Fruit fly (Drosophila melanogaster) whole organism, embryonic: ENCODE results near the gene CG31897.

Source experiments
- CG15479 ChIP-seq: fragments of 200-800 bp; sonication (Bioruptor generic); optimal IDR thresholded peaks from 3 replicates; lab custom pipeline; 2019; ENCODE audit warnings: missing biosample characterization, mild to moderate bottlenecking, missing genetic modification characterization, moderate library complexity
- CG15514 ChIP-seq: fragments of 200-800 bp; sonication (Bioruptor generic); optimal IDR thresholded peaks from 3 replicates; lab custom pipeline; 2017; ENCODE audit warnings: missing biosample characterization, missing genetic modification characterization, mild to moderate bottlenecking, moderate library complexity, missing genetic modification reagents
- CG17361 ChIP-seq: fragments of 200-800 bp; sonication (Bioruptor generic); IDR thresholded peaks from 3 replicates; pipeline ENCODE4 v1.3.6; 2022; ENCODE audit warnings: missing biosample characterization, missing genetic modification characterization
- CG5245 ChIP-seq: fragments of 200-800 bp; sonication (Bioruptor generic); optimal IDR thresholded peaks from 3 replicates; lab custom pipeline; 2016; ENCODE audit warnings: missing biosample characterization, missing genetic modification characterization
- Dref ChIP-seq: fragments of 200-800 bp; sonication (Bioruptor generic); IDR thresholded peaks from 2 replicates; pipeline ENCODE4 v1.3.6; 2022; ENCODE audit warnings: missing biosample characterization, missing genetic modification characterization
- sens ChIP-seq: fragments of 200-800 bp; sonication (Bioruptor generic); peaks from one replicate; lab custom pipeline; 2016; ENCODE audit warnings: missing biosample characterization, missing genetic modification characterization
- wek ChIP-seq: fragments of 200-800 bp; sonication (Bioruptor generic); optimal IDR thresholded peaks from 3 replicates; lab custom pipeline; 2018; ENCODE audit warnings: missing biosample characterization, mild to moderate bottlenecking, missing genetic modification characterization, moderate library complexity

DNA sequence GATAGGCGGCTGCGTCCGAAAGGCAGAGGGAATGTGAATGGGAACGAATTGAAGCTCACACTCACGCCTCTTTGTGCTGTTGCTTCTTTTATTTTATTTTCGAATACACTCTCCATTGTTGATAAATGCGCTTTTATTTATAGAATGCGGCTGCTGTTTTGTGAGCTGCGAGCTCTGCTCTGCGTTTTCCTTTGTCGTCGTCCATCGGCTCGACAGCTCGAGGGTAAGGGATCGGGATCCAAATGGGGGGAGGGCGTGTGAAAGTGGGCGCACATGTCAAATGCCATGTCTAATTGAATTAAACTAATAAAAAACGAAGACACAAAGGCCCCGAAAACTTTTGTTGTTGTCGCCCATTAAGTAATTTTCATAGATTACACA is 18.2 kb upstream of the CG31897 start:
- TF ChIP-seq sens (GFP tag; lab: Kevin White, UChicago) = no peak
- TF ChIP-seq CG17361 (GFP tag; lab: Robert Waterston, UW) = no peak
- no peak for TF ChIP-seq Dref (GFP tag; lab: Robert Waterston, UW)
- TF ChIP-seq CG5245 (GFP tag; lab: Kevin White, UChicago) = no peak
- TF ChIP-seq CG15479 (GFP tag; lab: Kevin White, UChicago) = no peak
- TF ChIP-seq wek (GFP tag; lab: Kevin White, UChicago) = no peak
- no peak for TF ChIP-seq CG15514 (GFP tag; lab: Kevin White, UChicago)
